Worm (Caenorhabditis elegans): ENCODE measurements around the gene sre-12.

The sre-12 gene

ce11 chrV:6930284-6930683 is 48.6 kb downstream of the sre-12 start:
- no peak for TF ChIP-seq pes-1 (GFP tag; IDR thresholded peaks at IDR 0.05)
- TF ChIP-seq scrt-1 (GFP tag; IDR thresholded peaks at IDR 0.05) = no peak
- no peak for TF ChIP-seq hmg-4 (GFP tag; optimal IDR thresholded peaks at IDR 0.05)
- no peak for TF ChIP-seq hmbx-1 (tag; optimal IDR thresholded peaks at IDR 0.05)
- TF ChIP-seq ceh-13 (GFP tag; optimal IDR thresholded peaks at IDR 0.05) = no peak
- no peak for TF ChIP-seq tbx-11 (GFP tag; IDR thresholded peaks at IDR 0.05)
- no peak for TF ChIP-seq B0310.2 (tag; optimal IDR thresholded peaks at IDR 0.05)
- no peak for TF ChIP-seq aly-1 (tag; optimal IDR thresholded peaks at IDR 0.05)
- no peak for TF ChIP-seq hnd-1 (tag; optimal IDR thresholded peaks at IDR 0.05)
- no peak for TF ChIP-seq flt-1 (GFP tag; IDR thresholded peaks at IDR 0.05)
- no peak for TF ChIP-seq F13C5.2 (tag; optimal IDR thresholded peaks at IDR 0.05)
- TF ChIP-seq ets-7 (tag; optimal IDR thresholded peaks at IDR 0.05) = no peak
- TF ChIP-seq tra-4 (tag; optimal IDR thresholded peaks at IDR 0.05) = no peak
- TF ChIP-seq tbx-37 (GFP tag; conservative IDR thresholded peaks at IDR 0.05) = no peak
- no peak for TF ChIP-seq ceh-36 (tag; optimal IDR thresholded peaks at IDR 0.05)

ce11 chrV:6928938-6929337 is 50.0 kb downstream of the sre-12 start, which contains the start of gene unc-68:
Gene unc-68, minus strand, starts transcription at chrV:6929038.
- TF ChIP-seq F13C5.2 (tag; optimal IDR thresholded peaks at IDR 0.05) (no peak), ets-7 (tag; optimal IDR thresholded peaks at IDR 0.05) (no peak), hnd-1 (tag; optimal IDR thresholded peaks at IDR 0.05) (no peak), tra-4 (tag; optimal IDR thresholded peaks at IDR 0.05) (no peak), flt-1 (GFP tag; IDR thresholded peaks at IDR 0.05) (no peak)

Measured in whole organism, early embryonic.